Fruit fly (Drosophila melanogaster): ENCODE results near the gene Cubn.

Gene Cubn

DNA sequence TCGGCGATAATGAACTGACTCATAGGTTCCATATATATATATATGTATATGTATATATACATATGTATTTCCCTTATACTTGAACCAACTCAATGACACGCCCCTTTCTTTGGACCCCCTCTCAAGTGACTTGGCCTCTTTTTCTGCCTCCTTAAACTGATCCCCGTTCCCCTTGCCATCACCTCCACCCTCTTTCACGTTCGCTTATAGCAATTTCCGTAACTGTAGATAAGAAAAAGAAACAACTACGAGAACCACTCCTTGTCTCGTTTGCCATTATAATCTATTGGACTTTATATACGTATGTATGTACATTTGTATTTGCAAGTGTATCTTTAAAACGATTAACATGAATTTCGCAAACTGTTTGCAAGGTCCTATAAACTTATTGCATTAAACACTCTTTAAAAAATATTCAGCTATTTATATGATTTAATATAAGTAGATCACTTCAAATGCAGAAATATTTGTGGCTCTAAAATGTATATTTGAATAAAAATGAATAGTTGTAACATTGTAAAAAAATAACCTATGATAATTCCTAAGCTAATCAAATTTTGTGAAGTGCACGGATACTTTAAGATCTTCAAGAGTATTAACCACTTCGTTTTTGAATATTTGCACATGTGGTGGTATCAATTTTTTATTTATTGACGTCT lies 11.7 kb upstream of the Cubn start (continued):
- TF ChIP-seq CG8119 (GFP tag; IDR thresholded peaks at IDR 0.05): peak; percentile 68; the same call in 2 of the 3 replicates
- TF ChIP-seq CG3032 (tag; optimal IDR thresholded peaks at IDR 0.05): peak; percentile 69
- TF ChIP-seq esn (GFP tag; optimal IDR thresholded peaks at IDR 0.05): peak; percentile 75
- TF ChIP-seq Eip78C (GFP tag): peak; percentile 94
- TF ChIP-seq lz (GFP tag; optimal IDR thresholded peaks at IDR 0.05): peak; percentile 58
- peak; percentile 65 for TF ChIP-seq CG6792 (GFP tag; optimal IDR thresholded peaks at IDR 0.05)
- no peak for TF ChIP-seq Hr38 (GFP tag; optimal IDR thresholded peaks at IDR 0.05)
- TF ChIP-seq CG4318 (GFP tag; optimal IDR thresholded peaks at IDR 0.05): peak; percentile 33
- TF ChIP-seq spab (GFP tag; optimal IDR thresholded peaks at IDR 0.05): peak; percentile 44
- peak; percentile 27 for TF ChIP-seq Sox15 (GFP tag; optimal IDR thresholded peaks at IDR 0.05)
- TF ChIP-seq CG6276 (GFP tag; optimal IDR thresholded peaks at IDR 0.05): peak; percentile 65
- TF ChIP-seq CG11762 (GFP tag; optimal IDR thresholded peaks at IDR 0.05; ENCODE audit: insufficient read depth): no peak
- TF ChIP-seq net (GFP tag; optimal IDR thresholded peaks at IDR 0.05): peak; percentile 54
- TF ChIP-seq Sox14 (GFP tag; optimal IDR thresholded peaks at IDR 0.05): peak; percentile 62
- peak; percentile 30 for TF ChIP-seq CG31627 (GFP tag; optimal IDR thresholded peaks at IDR 0.05)
- peak; percentile 69 for TF ChIP-seq CG8632 (GFP tag; optimal IDR thresholded peaks at IDR 0.05)
- peak; percentile 26 for TF ChIP-seq vri (GFP tag; optimal IDR thresholded peaks at IDR 0.05)
- peak; percentile 31 for TF ChIP-seq cyc (GFP tag; optimal IDR thresholded peaks at IDR 0.05)
- TF ChIP-seq CG8319 (GFP tag; optimal IDR thresholded peaks at IDR 0.05): peak; percentile 17
- peak; percentile 44 to 73 for TF ChIP-seq ss (GFP tag; optimal IDR thresholded peaks at IDR 0.05)
- no peak for TF ChIP-seq Blimp-1 (GFP tag; optimal IDR thresholded peaks at IDR 0.05)
- TF ChIP-seq fkh (GFP tag; optimal IDR thresholded peaks at IDR 0.05): no peak
- TF ChIP-seq Sox102F (GFP tag; optimal IDR thresholded peaks at IDR 0.05): peak; percentile 46

DNA sequence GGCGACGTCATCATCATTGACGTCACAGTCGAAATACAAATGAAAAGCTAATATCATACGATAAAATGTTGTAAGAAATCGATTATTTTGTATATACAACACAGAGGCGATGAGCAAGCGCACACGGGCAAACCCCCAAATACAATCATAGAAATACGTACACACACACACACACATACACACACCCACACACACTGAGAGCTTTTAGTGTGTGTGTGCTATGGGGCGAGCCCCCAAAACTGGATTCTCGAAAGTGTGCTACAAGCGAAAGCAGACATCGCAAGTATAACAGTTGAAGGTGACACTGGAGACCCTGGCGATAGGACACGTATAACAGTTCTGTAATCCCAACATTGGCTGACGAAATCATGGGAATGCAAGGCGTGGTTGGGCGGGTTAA lies 10.8 kb upstream of the Cubn start:
- TF ChIP-seq vri (GFP tag; optimal IDR thresholded peaks at IDR 0.05) (no peak), topi (GFP tag; optimal IDR thresholded peaks at IDR 0.05) (peak; percentile 22), Gug (GFP tag; IDR thresholded peaks at IDR 0.05) (no peak), dsx (GFP tag; optimal IDR thresholded peaks at IDR 0.05; ENCODE audit: poor library complexity, severe bottlenecking) (peak; percentile 56), esn (GFP tag; optimal IDR thresholded peaks at IDR 0.05) (no peak), CG15336 (GFP tag; IDR thresholded peaks at IDR 0.05) (peak; percentile 9; the same call in 1 of the 2 replicates), Lpt (GFP tag; optimal IDR thresholded peaks at IDR 0.05) (peak; percentile 13), CG9139 (GFP tag; optimal IDR thresholded peaks at IDR 0.05) (peak; percentile 4), Smox (GFP tag; optimal IDR thresholded peaks at IDR 0.05) (no peak), svp (GFP tag) (peak; percentile 62), CG8319 (GFP tag; optimal IDR thresholded peaks at IDR 0.05) (peak; percentile 37), Eip78C (GFP tag) (peak; percentile 79), Blimp-1 (GFP tag; optimal IDR thresholded peaks at IDR 0.05) (peak; percentile 81), CG6854 (GFP tag; optimal IDR thresholded peaks at IDR 0.05) (no peak), ss (GFP tag; optimal IDR thresholded peaks at IDR 0.05) (peak; percentile 35)

DNA sequence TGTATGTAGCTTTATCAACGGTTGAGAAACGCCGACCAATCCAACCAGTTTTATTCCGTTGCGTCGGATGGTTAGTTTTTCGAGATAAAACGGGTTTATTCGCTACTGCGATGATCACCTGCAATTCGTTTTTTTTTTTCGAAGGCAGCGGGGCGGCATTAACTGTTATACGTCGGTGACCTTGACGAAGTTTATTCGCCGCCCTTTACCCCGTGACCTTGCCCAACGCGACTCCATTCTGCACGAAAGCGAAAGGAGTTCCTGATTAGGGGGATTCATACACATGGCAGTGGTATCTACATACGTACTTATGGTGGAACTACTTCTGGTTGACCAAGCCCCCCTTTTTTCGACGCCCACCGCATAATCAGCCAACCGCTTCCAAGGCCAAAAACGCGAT lies 9.4 kb upstream of the Cubn start:
- TF ChIP-seq eg (GFP tag; IDR thresholded peaks at IDR 0.05): 0 out of 3 replicates have a peak, but pooled peaks have one; percentile 16
- TF ChIP-seq OdsH (GFP tag; optimal IDR thresholded peaks at IDR 0.05): no peak
- 0 out of 3 replicates have a peak, but pooled peaks have one; percentile 17 for TF ChIP-seq CG8119 (GFP tag; IDR thresholded peaks at IDR 0.05)
- peak; percentile 15 for TF ChIP-seq dsx (GFP tag; optimal IDR thresholded peaks at IDR 0.05; ENCODE audit: poor library complexity, severe bottlenecking)
- TF ChIP-seq Eip75B (GFP tag; optimal IDR thresholded peaks at IDR 0.05): peak; percentile 13
- peak; percentile 77 for TF ChIP-seq Blimp-1 (GFP tag; optimal IDR thresholded peaks at IDR 0.05)
- TF ChIP-seq Eip93F (GFP tag; optimal IDR thresholded peaks at IDR 0.05): no peak
- peak; percentile 52 to 72 for TF ChIP-seq ss (GFP tag; optimal IDR thresholded peaks at IDR 0.05)
